Worm (Caenorhabditis elegans) whole organism, L2 larva: ENCODE measurements around the gene mam-5.

Experiments used
- C34F6.9 ChIP-seq: fragments of 150-350 bp; optimal IDR thresholded peaks from 2 replicates; lab custom pipeline; 2014; ENCODE audit warnings: missing biosample characterization, missing genetic modification characterization
- alr-1 ChIP-seq: fragments of 150-350 bp; optimal IDR thresholded peaks from 2 replicates; lab custom pipeline; 2014; ENCODE audit warnings: missing biosample characterization, missing genetic modification characterization
- aly-2 ChIP-seq: fragments of 150-350 bp; optimal IDR thresholded peaks from 2 replicates; lab custom pipeline; 2014; ENCODE audit warnings: missing biosample characterization, missing genetic modification characterization
- blmp-1 ChIP-seq: sonication (generic microtip); optimal IDR thresholded peaks from 2 replicates; lab custom pipeline; 2017; ENCODE audit warnings: missing genetic modification characterization, mild to moderate bottlenecking, missing compliant biosample characterization, antibody characterized with exemption, moderate library complexity; ENCODE audit not compliant: insufficient read depth
- crh-2 ChIP-seq: sonication (generic microtip); optimal IDR thresholded peaks from 2 replicates; lab custom pipeline; 2017; ENCODE audit warnings: missing biosample characterization, missing genetic modification characterization
- elt-1 ChIP-seq: fragments of 150-350 bp; optimal IDR thresholded peaks from 2 replicates; lab custom pipeline; 2014; ENCODE audit warnings: missing biosample characterization, missing genetic modification characterization
- elt-3 ChIP-seq: sonication (generic microtip); optimal IDR thresholded peaks from 2 replicates; lab custom pipeline; 2017; ENCODE audit warnings: missing biosample characterization, missing genetic modification characterization
- lin-11 ChIP-seq: fragments of 150-350 bp; sonication (generic microtip); optimal IDR thresholded peaks from 2 replicates; lab custom pipeline; 2014; ENCODE audit warnings: missing biosample characterization, missing genetic modification characterization, inconsistent platforms, mixed read lengths
- lin-13 ChIP-seq: fragments of 150-350 bp; optimal IDR thresholded peaks from 2 replicates; lab custom pipeline; 2014; ENCODE audit warnings: missing biosample characterization, missing genetic modification reagents, missing genetic modification characterization
- lsy-2 ChIP-seq, 2 experiments: fragments of 150-350 bp in 1 of 2; sonication (generic microtip) in 1 of 2; optimal IDR thresholded peaks; 2 replicates each; lab custom pipeline; 2014 to 2017; ENCODE audit warnings: missing biosample characterization in 2 of 2, missing genetic modification characterization in 2 of 2
- mab-5 ChIP-seq: fragments of 150-350 bp; optimal IDR thresholded peaks from 2 replicates; lab custom pipeline; 2014; ENCODE audit warnings: missing biosample characterization, missing genetic modification characterization
- mdl-1 ChIP-seq, 2 experiments: fragments of 150-350 bp in 1 of 2; sonication (generic microtip) in 1 of 2; optimal IDR thresholded peaks; 2 replicates each; lab custom pipeline; 2017; ENCODE audit warnings: missing biosample characterization in 2 of 2, missing genetic modification characterization in 2 of 2
- nhr-11 ChIP-seq: fragments of 150-350 bp; optimal IDR thresholded peaks from 2 replicates; lab custom pipeline; 2014; ENCODE audit warnings: missing biosample characterization, missing genetic modification characterization
- nhr-129 ChIP-seq: fragments of 150-350 bp; optimal IDR thresholded peaks from 2 replicates; lab custom pipeline; 2014; ENCODE audit warnings: missing biosample characterization, missing genetic modification characterization
- nhr-21 ChIP-seq: fragments of 150-350 bp; optimal IDR thresholded peaks from 2 replicates; lab custom pipeline; 2014; ENCODE audit warnings: missing biosample characterization, missing genetic modification characterization
- nhr-23 ChIP-seq: fragments of 150-350 bp; optimal IDR thresholded peaks from 2 replicates; lab custom pipeline; 2014; ENCODE audit warnings: missing biosample characterization, missing genetic modification reagents, missing genetic modification characterization
- nhr-25 ChIP-seq: fragments of 150-350 bp; sonication (generic microtip); optimal IDR thresholded peaks from 3 replicates; lab custom pipeline; 2014; ENCODE audit warnings: missing biosample characterization, missing genetic modification characterization
- nhr-6 ChIP-seq: fragments of 150-350 bp; optimal IDR thresholded peaks from 2 replicates; lab custom pipeline; 2014; ENCODE audit warnings: missing biosample characterization, missing genetic modification characterization
- peb-1 ChIP-seq: fragments of 150-350 bp; optimal IDR thresholded peaks from 2 replicates; lab custom pipeline; 2014; ENCODE audit warnings: missing biosample characterization, missing genetic modification characterization
- sem-4 ChIP-seq: fragments of 150-350 bp; optimal IDR thresholded peaks from 2 replicates; lab custom pipeline; 2014; ENCODE audit warnings: missing biosample characterization, missing genetic modification reagents, missing genetic modification characterization
- skn-1 ChIP-seq: sonication (generic microtip); optimal IDR thresholded peaks from 2 replicates; lab custom pipeline; 2017; ENCODE audit warnings: missing biosample characterization, missing genetic modification characterization
- sma-3 ChIP-seq: sonication (generic microtip); optimal IDR thresholded peaks from 2 replicates; lab custom pipeline; 2016; ENCODE audit warnings: missing genetic modification reagents, missing genetic modification characterization, missing compliant biosample characterization
- sma-9 ChIP-seq, 2 experiments: fragments of 150-350 bp in 1 of 2; sonication (generic microtip) in 1 of 2; optimal IDR thresholded peaks; 2 replicates each; lab custom pipeline; 2014 to 2016; ENCODE audit warnings: missing genetic modification characterization in 2 of 2, mild to moderate bottlenecking in 1 of 2, missing biosample characterization in 1 of 2, missing compliant biosample characterization in 1 of 2, missing genetic modification reagents in 1 of 2, moderate library complexity in 1 of 2
- snpc-4 ChIP-seq: fragments of 150-350 bp; optimal IDR thresholded peaks from 2 replicates; lab custom pipeline; 2014; ENCODE audit warnings: missing biosample characterization, missing genetic modification characterization
- unc-55 ChIP-seq: fragments of 150-350 bp; sonication (generic microtip); optimal IDR thresholded peaks from 3 replicates; lab custom pipeline; 2014; ENCODE audit warnings: missing biosample characterization, missing genetic modification reagents, missing genetic modification characterization
- zag-1 ChIP-seq: fragments of 150-350 bp; optimal IDR thresholded peaks from 2 replicates; lab custom pipeline; 2014; ENCODE audit warnings: missing biosample characterization, missing genetic modification characterization
- ztf-1 ChIP-seq: fragments of 200-800 bp; sonication (Bioruptor generic); conservative IDR thresholded peaks from 2 replicates; pipeline ENCODE4 v1.3.6; 2022; ENCODE audit warnings: missing genetic modification characterization, missing compliant biosample characterization
- ztf-4 ChIP-seq: fragments of 150-350 bp; optimal IDR thresholded peaks from 2 replicates; lab custom pipeline; 2014; ENCODE audit warnings: missing biosample characterization, missing genetic modification characterization

The mam-5 gene

ce11 chrV:10003315-10003969 lies 50.9 kb downstream of the mam-5 start:
- peak; percentile 29 for TF ChIP-seq nhr-11 (tag; lab: Kevin White, UChicago)
- TF ChIP-seq lin-11 = no peak
- TF ChIP-seq mab-5 (tag; lab: Kevin White, UChicago) = peak; percentile 15
- peak in 1 of 2 experiments; percentile 81 for TF ChIP-seq lsy-2 (tag; optimal IDR thresholded peaks at IDR 0.05; lab: Kevin White, UChicago)
- TF ChIP-seq C34F6.9 (tag; lab: Kevin White, UChicago) = peak; percentile 71
- TF ChIP-seq snpc-4 (tag; lab: Kevin White, UChicago) = peak; percentile 60
- TF ChIP-seq sma-9 (GFP tag; optimal IDR thresholded peaks at IDR 0.05; lab: Kevin White, UChicago) = peak; percentile 52
- TF ChIP-seq sma-9 (tag; optimal IDR thresholded peaks at IDR 0.05; lab: Kevin White, UChicago) = no peak
- no peak for TF ChIP-seq elt-3 (tag; lab: Kevin White, UChicago)
- no peak for TF ChIP-seq ztf-1 (GFP tag; lab: Robert Waterston, UW)
- no peak for TF ChIP-seq blmp-1 (tag; lab: Kevin White, UChicago)
- TF ChIP-seq elt-1 (tag; lab: Kevin White, UChicago) = no peak
- no peak for TF ChIP-seq aly-2 (tag; lab: Kevin White, UChicago)
- no peak for TF ChIP-seq nhr-23
- TF ChIP-seq nhr-6 = no peak
- TF ChIP-seq peb-1 (tag; lab: Kevin White, UChicago) = no peak
- peak; percentile 38 for TF ChIP-seq nhr-25 (tag; lab: Kevin White, UChicago)
- peak; percentile 1 for TF ChIP-seq nhr-21 (tag; lab: Kevin White, UChicago)
- TF ChIP-seq sem-4 (tag; lab: Kevin White, UChicago) = peak; percentile 69
- TF ChIP-seq nhr-129 (tag; lab: Kevin White, UChicago) = peak; percentile 72
- TF ChIP-seq lin-13 (GFP tag; lab: Kevin White, UChicago) = peak; percentile 70
- TF ChIP-seq zag-1 (tag; lab: Kevin White, UChicago) = peak; percentile 14
- peak; percentile 87 for TF ChIP-seq unc-55 (GFP tag; lab: Kevin White, UChicago)
- peak; percentile 61 for TF ChIP-seq crh-2 (tag; lab: Kevin White, UChicago)
- no peak for TF ChIP-seq skn-1 (tag; lab: Kevin White, UChicago)

ce11 chrV:10004048-10004761 lies 51.7 kb downstream of the mam-5 start, which contains the start of gene uda-1:
Gene uda-1, plus strand, starts transcription at chrV:10004755.
- TF ChIP-seq blmp-1 (tag; lab: Kevin White, UChicago) (peak; percentile 61), crh-2 (tag; lab: Kevin White, UChicago) (peak; percentile 6)

DNA sequence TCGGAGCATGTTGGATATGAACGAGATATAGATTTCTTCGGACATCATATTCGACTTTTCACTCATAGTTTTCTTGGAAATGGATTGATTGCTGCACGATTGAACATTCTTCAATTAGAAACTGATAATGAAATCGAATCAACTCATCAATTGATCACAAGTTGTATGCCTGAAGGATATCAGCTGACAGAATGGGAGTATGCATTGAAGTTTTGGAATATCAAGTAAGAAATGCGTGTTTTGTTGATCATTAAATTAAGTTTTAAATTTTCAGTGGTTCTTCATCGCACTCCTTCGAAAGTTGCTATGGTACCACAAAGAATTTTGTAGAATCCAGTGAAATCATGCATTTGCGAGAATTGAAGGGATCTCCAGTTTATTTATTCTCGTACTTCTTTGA lies 53.9 kb downstream of the mam-5 start:
- no peak for TF ChIP-seq elt-1 (tag; lab: Kevin White, UChicago)
- no peak for TF ChIP-seq alr-1 (tag; lab: Kevin White, UChicago)
- no peak for TF ChIP-seq mdl-1 (tag; optimal IDR thresholded peaks at IDR 0.05; lab: Kevin White, UChicago)
- TF ChIP-seq nhr-129 (tag; lab: Kevin White, UChicago) = peak; percentile 10
- no peak for TF ChIP-seq sma-3
- no peak for TF ChIP-seq ztf-4 (tag; lab: Kevin White, UChicago)
